Worm (Caenorhabditis elegans): Measurements from ENCODE around the gene F07C3.16.

DNA sequence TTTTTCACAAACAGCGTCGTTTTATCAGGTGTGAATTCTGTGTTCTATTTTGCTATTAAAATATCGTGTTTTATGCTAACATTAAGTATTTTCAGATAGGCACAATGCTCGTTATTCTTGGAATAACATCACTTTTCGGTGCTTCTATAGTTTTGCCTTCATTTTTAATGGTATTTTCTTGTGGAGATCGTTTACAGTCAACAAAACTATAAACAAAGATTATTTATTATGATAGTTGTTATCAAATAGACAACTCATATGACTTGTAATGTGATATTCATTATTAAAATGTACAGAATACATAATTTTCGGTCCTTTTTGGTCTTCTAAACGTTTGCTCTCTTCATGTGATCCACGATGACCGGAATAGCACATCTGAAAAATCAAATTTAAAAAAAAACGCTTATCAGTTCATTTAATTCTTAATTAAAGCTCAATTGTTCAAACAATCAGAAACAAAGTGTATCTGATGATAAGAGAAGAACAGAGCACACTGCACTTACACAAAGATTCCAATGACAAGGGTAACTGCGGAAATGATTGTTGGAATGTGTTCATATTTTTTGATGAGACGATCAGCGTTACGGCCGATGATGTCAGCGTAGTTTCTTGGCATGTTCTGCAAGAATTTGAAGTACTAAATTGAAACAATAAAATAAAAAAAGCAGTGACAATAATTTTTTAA is 3.2 kb downstream of the F07C3.16 start, which contains the start of gene F07C3.9:
- TF ChIP-seq nhr-237 (tag; optimal IDR thresholded peaks at IDR 0.05) (no peak), unc-120 (tag; optimal IDR thresholded peaks at IDR 0.05; ENCODE audit: poor library complexity, severe bottlenecking) (no peak), pha-4 (tag; optimal IDR thresholded peaks at IDR 0.05) (no peak), mab-5 (tag; optimal IDR thresholded peaks at IDR 0.05) (no peak), unc-39 (tag; optimal IDR thresholded peaks at IDR 0.05) (no peak), nhr-76 (tag; optimal IDR thresholded peaks at IDR 0.05) (no peak), flh-1 (GFP tag; optimal IDR thresholded peaks at IDR 0.05) (no peak)

Data from whole organism, mixed stage, embryonic.